Fruit fly (Drosophila melanogaster) whole organism: ENCODE measurements around the gene Neurl4.

ENCODE experiments used
- CG8478 ChIP-seq: fragments of >200 bp; optimal IDR thresholded peaks from 2 replicates; lab custom pipeline; 2018; ENCODE audit warnings: inconsistent platforms
- Dll ChIP-seq: fragments of >200 bp; optimal IDR thresholded peaks from 2 replicates; lab custom pipeline; 2017
- EcR ChIP-seq, 2 experiments: fragments of >200 bp; optimal IDR thresholded peaks; 2 replicates each; lab custom pipeline; 2017; ENCODE audit warnings: missing biosample characterization in 2 of 2, missing genetic modification characterization in 2 of 2, missing genetic modification reagents in 2 of 2
- pan ChIP-seq: fragments of >200 bp; optimal IDR thresholded peaks from 2 replicates; lab custom pipeline; 2017
- psq ChIP-seq: fragments of >200 bp; optimal IDR thresholded peaks from 2 replicates; lab custom pipeline; 2017
- usp ChIP-seq: fragments of >200 bp; optimal IDR thresholded peaks from 2 replicates; lab custom pipeline; 2017; ENCODE audit warnings: missing biosample characterization, missing genetic modification characterization, mixed read lengths

Gene Neurl4

DNA sequence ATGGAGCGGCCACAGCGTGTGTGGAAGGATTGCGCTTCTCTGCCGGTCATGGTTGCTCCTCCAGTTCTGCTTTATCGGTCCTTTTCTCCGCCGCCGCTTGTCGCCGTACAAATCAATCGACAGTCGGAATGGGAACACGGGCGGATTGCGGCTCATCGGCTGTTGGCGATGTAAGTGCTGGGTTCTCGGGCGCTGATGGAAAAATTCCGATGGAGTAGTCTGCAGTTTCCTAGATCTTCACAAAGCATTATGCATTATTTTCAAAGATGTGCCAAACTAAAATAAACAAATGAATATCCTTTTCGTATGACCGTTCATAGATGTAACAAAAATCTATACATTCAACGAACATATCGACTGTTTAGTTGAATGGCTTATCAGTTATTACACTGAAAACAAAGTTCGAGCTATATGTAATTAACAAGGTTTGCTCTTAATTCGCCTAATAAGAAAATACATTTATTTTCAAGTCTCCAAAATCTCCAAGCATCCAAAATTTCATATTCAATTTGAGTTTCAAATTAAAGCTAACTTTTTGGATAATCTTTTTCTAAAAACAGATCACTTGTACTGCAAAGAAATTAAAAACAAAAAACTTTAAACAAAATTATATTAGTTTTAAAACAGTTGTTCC, at the start of gene Neurl4:
TSS of gene Neurl4 (minus strand) at position 273 of the 634 bp plus-strand sequence.
- TF ChIP-seq usp (no peak), pan (lab: Kevin White, UChicago) (no peak), CG8478 (lab: Kevin White, UChicago) (no peak), Dll (lab: Kevin White, UChicago) (no peak), EcR (GFP tag; optimal IDR thresholded peaks at IDR 0.05; lab: Kevin White, UChicago) (no peak), psq (lab: Kevin White, UChicago) (no peak)

DNA sequence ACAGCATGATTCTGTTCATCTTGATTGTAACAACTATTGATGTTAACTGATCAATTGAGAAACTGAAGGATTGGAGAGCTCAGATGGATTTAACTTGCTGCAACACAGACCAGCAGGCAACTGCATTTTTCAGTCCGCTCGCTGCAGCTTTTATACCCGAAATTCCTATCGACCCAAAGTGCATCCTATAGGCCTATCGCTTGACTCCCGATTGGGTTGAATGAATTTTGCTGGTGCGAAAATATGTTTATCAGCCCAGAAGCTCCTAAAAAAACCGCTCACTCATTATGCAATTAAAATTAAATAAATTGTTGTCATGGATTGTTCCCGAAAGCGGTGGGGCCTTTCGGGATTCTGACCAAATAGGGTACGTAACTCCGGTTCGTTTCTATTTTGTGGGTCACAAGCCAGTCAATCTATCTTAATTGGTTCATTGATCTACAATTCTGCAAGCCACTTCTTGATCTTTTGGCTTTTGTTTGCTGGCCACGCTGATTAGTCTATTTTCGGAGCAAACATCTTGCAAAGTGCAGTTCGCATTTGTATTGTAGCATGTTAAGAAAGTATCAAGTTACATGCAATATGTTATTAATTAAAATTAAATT, 48.4 kb upstream of the Neurl4 start, which contains the start of gene Fbp1:
TSS of gene Fbp1 (minus strand) at position 113 of the 605 bp plus-strand sequence.
- TF ChIP-seq CG8478 (lab: Kevin White, UChicago) (no peak), Dll (lab: Kevin White, UChicago) (no peak), psq (lab: Kevin White, UChicago) (no peak), usp (no peak), pan (lab: Kevin White, UChicago) (no peak), EcR (GFP tag; optimal IDR thresholded peaks at IDR 0.05; lab: Kevin White, UChicago) (no peak)

DNA sequence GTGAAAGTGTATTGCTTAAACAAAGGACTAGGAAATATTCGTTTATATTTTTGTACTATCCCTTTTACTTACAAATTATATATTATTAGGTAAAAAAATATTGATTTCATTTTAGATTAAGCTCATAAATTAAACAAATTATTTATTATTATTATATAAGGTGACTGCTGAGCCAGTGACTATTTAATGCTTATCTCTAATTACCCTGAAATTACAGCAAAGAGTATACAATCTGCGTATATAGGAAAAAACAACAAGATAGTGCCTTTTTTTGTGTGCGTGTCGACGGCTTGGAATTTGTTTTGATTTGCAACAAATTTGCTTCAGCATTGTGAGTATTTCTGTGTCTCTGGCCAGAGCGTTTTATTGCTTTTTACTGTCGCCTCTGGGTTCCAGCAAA, 39.8 kb upstream of the Neurl4 start:
- TF ChIP-seq usp (no peak), pan (lab: Kevin White, UChicago) (no peak), CG8478 (lab: Kevin White, UChicago) (no peak), Dll (lab: Kevin White, UChicago) (no peak), EcR (GFP tag; optimal IDR thresholded peaks at IDR 0.05; lab: Kevin White, UChicago) (no peak), psq (lab: Kevin White, UChicago) (no peak)

DNA sequence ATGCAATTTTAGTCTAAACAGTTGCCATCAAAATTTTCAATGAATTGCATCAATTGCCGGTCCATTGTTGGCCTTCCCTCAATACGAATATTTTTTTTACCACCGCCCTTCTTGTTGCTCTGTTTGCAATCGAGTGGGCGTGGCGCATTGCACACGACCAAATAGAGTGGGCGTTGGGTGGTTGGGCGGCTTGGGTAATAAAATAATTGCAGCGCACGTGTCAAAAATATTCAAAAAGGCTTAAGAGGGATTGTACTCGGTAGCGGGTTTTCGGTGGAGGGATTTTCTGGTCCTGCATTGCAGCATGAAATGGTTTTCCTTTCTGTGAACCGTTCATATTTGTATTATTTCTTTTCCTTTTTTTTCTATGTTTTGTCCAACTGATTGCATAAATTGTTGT, 39.3 kb upstream of the Neurl4 start:
- no peak for TF ChIP-seq EcR (GFP tag; optimal IDR thresholded peaks at IDR 0.05; lab: Kevin White, UChicago)
- TF ChIP-seq Dll (lab: Kevin White, UChicago), result no peak

DNA sequence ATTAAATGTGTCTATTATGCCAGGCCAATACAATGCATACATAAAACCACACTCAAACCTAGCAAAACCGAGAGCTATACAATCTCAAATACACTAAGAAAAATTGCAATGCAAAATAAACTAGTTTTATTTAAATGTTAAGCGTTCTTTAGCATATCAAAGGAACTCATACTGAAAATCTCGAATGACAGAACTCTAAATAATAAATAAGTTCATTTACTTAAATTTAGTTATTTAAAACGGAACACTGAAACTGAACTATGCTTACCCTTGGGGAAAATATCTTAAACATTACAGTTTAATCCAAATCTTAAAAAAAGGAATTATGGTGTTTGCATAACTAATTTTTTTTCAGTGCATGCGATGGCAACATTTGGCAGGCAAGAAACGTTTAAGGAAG, 36.5 kb upstream of the Neurl4 start:
- TF ChIP-seq EcR (GFP tag; optimal IDR thresholded peaks at IDR 0.05; lab: Kevin White, UChicago), result no peak
- no peak for TF ChIP-seq usp

DNA sequence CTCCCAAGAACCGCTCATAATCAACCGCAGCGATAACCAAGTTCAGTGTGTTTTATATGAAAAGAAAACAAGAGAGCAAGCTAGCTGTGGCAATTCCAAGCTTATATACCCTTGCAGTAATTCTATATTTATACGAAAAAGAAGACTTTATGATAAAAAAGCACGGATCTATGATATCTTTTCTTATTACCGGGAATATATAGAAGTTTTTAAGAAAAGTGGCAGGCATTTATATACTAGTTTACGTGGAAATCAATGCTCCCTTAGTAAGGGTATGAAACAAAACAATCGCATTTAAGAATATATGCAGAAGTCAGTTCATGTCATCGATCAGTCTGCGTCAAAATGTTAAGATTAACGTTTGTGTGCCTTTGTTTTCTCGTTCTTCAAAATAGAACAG, 33.6 kb upstream of the Neurl4 start, which contains the start of gene CG8100:
TSS of gene CG8100 (plus strand) at position 333 of the 400 bp plus-strand sequence.
- TF ChIP-seq EcR (GFP tag; optimal IDR thresholded peaks at IDR 0.05; lab: Kevin White, UChicago) (no peak), pan (lab: Kevin White, UChicago) (no peak), Dll (lab: Kevin White, UChicago) (no peak), CG8478 (lab: Kevin White, UChicago) (no peak), psq (lab: Kevin White, UChicago) (no peak)

DNA sequence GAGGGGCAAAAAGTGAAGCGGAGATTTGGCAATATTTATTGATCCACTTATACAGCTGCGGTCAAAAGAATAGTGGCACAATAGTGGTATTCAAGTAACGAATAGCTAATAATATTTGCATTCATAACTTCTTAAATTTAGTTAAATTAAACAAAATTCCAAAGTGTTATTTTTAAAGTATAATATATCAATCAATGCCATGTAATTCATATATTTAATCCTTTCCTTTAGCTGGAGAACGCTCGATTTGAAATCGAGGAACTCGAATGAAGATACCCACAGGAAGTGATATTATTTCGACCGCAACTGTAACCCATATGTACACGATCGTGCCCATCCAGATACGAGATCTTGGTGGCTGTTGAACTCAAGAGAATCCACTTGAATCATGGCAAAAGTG, 29.5 kb upstream of the Neurl4 start:
- no peak for TF ChIP-seq usp
- TF ChIP-seq CG8478 (lab: Kevin White, UChicago), result no peak
- TF ChIP-seq EcR (GFP tag; optimal IDR thresholded peaks at IDR 0.05; lab: Kevin White, UChicago), result no peak
- TF ChIP-seq pan (lab: Kevin White, UChicago), result no peak
- TF ChIP-seq Dll (lab: Kevin White, UChicago), result no peak
- TF ChIP-seq psq (lab: Kevin White, UChicago), result no peak

DNA sequence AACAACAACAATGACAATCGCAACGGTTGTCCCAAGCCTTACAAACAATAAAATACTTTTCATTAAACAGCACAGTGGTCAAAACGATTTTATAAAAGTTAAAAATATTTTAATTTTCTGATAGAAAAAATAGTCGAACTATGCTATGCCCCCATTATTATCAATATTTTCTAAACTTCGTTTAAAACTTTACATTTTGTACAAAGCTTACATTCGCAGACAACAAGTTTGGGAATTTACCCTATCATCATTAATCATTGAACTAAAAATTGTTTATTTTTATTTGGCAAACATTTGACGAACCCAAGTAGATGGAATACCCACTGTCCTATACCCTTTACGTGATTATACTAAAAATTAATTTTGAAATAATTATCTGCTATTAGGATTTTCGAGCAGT, 28.5 kb upstream of the Neurl4 start:
- no peak for TF ChIP-seq psq (lab: Kevin White, UChicago)
- no peak for TF ChIP-seq CG8478 (lab: Kevin White, UChicago)
- no peak for TF ChIP-seq EcR (GFP tag; optimal IDR thresholded peaks at IDR 0.05; lab: Kevin White, UChicago)
- TF ChIP-seq Dll (lab: Kevin White, UChicago), result no peak
- TF ChIP-seq usp, result no peak
- no peak for TF ChIP-seq pan (lab: Kevin White, UChicago)

DNA sequence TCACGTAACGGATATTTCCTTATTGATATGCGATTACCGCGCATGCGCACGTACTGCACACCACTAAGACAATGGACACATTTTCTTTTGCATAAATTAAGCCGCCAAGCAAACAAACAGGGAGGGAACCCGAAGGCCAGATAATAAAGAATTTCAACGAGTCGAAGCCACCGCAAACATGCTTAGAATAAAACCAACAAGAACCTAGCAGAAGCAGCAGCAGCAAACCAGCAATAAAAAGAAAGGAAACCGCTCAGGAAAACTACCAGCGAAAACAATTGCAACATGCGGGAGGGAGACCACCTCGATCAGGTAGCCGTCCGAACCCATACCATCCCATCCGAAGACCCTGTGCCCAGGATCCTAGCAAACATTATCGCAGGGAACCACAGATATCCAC, 26.9 kb upstream of the Neurl4 start:
- TF ChIP-seq Dll (lab: Kevin White, UChicago) (no peak), CG8478 (lab: Kevin White, UChicago) (no peak), EcR (GFP tag; optimal IDR thresholded peaks at IDR 0.05; lab: Kevin White, UChicago) (no peak), usp (no peak), pan (lab: Kevin White, UChicago) (no peak), psq (lab: Kevin White, UChicago) (no peak)

DNA sequence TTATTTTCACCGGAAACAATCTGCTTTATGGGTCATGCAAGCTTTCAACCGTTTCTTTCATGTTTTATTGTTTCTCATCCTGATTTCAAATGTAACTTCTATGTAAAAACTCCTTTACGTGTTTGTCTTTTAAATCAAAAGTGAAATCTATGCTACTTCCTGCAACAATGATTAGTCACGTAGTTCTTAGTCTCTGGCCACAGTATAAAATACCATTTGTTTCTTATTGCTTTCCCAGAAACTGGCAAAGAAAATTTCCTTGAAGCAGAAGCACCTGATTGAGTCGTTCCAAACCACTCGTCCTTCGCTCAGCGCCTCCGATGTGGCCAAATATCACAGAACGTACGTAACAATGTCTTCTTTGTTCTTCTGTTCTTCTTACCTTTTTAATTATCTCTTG, 25.8 kb upstream of the Neurl4 start, which contains the start of gene btl:
TSS of gene btl (plus strand) at position 301 of the 400 bp plus-strand sequence.
- TF ChIP-seq usp (no peak), psq (lab: Kevin White, UChicago) (no peak), EcR (GFP tag; optimal IDR thresholded peaks at IDR 0.05; lab: Kevin White, UChicago) (no peak), CG8478 (lab: Kevin White, UChicago) (no peak), Dll (lab: Kevin White, UChicago) (no peak), pan (lab: Kevin White, UChicago) (no peak)

DNA sequence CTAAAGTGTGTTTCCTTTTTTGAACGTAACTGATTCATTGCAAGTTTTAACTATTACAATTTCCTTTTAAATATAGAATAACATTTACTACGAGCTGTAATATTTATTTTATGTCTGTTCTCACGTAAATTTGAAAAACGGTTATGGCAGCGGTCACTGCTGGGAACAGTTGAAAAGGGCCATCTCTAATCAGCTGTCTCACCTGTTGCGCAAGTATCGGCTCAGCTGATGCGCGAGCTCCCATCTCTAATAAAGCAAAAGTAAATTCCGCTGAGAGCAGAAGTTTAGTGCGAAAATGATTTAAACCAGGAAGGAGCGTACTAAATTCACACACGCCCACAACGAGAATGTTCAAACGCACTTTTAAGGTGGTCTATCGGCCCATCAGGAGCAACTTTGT, 21.9 kb upstream of the Neurl4 start, which contains the start of gene Pex1:
TSS of gene Pex1 (plus strand) at position 272 of the 400 bp plus-strand sequence.
- TF ChIP-seq EcR (GFP tag; optimal IDR thresholded peaks at IDR 0.05; lab: Kevin White, UChicago), result no peak
- no peak for TF ChIP-seq Dll (lab: Kevin White, UChicago)
- TF ChIP-seq usp, result no peak
- no peak for TF ChIP-seq psq (lab: Kevin White, UChicago)
- no peak for TF ChIP-seq CG8478 (lab: Kevin White, UChicago)
- no peak for TF ChIP-seq pan (lab: Kevin White, UChicago)

DNA sequence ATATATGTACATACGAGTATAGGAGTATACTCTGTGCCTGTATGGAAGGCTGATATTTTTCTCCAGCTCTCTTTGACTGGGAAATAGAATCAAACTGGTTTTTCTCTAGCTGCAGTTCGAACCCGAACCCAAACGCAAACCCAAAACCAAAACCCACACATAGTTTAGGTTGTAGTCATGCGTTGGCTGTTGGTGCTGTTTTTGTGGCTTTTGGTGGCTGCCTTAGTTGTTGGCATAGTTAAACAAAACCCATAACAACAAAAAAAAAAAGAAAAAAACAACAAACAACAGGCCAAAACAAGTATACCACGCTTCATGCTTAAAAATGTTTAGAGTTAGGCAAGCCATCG, 14.3 kb upstream of the Neurl4 start:
- TF ChIP-seq pan (lab: Kevin White, UChicago), result no peak
- TF ChIP-seq Dll (lab: Kevin White, UChicago), result no peak
- TF ChIP-seq CG8478 (lab: Kevin White, UChicago), result no peak
- TF ChIP-seq psq (lab: Kevin White, UChicago), result no peak
- TF ChIP-seq EcR (GFP tag; optimal IDR thresholded peaks at IDR 0.05; lab: Kevin White, UChicago), result no peak
- TF ChIP-seq usp, result no peak
